Fruit fly (Drosophila melanogaster) whole organism, embryonic: Measurements from ENCODE around the gene stck.

Experiments used
- CG10147 ChIP-seq: fragments of 200-800 bp; sonication (Bioruptor generic); optimal IDR thresholded peaks from 2 replicates; lab custom pipeline; 2019; ENCODE audit warnings: missing biosample characterization, mild to moderate bottlenecking, missing genetic modification characterization, moderate library complexity
- CG10321 ChIP-seq: fragments of 200-800 bp; sonication (Bioruptor generic); IDR thresholded peaks from 2 replicates; pipeline ENCODE4 v1.3.6; 2022; ENCODE audit warnings: missing biosample characterization, missing genetic modification characterization
- CG10979 ChIP-seq: fragments of 200-800 bp; sonication (Bioruptor generic); optimal IDR thresholded peaks from 2 replicates; lab custom pipeline; 2018; ENCODE audit warnings: missing biosample characterization, mild to moderate bottlenecking, missing genetic modification characterization, moderate library complexity
- CG11696 ChIP-seq: fragments of 200-800 bp; sonication (Bioruptor generic); IDR thresholded peaks from 2 replicates; pipeline ENCODE4 v1.3.6; 2022; ENCODE audit warnings: missing biosample characterization, missing genetic modification characterization
- CG12236 ChIP-seq: fragments of 200-800 bp; sonication (Bioruptor generic); optimal IDR thresholded peaks from 2 replicates; lab custom pipeline; 2016; ENCODE audit warnings: missing biosample characterization, missing genetic modification characterization
- CG13775 ChIP-seq: fragments of 200-800 bp; sonication (Bioruptor generic); optimal IDR thresholded peaks from 3 replicates; lab custom pipeline; 2017; ENCODE audit warnings: missing biosample characterization, mild to moderate bottlenecking, missing genetic modification characterization
- CG1529 ChIP-seq: fragments of 200-800 bp; sonication (Bioruptor generic); optimal IDR thresholded peaks from 3 replicates; lab custom pipeline; 2018; ENCODE audit warnings: missing biosample characterization, missing genetic modification characterization
- CG1603 ChIP-seq: fragments of 200-800 bp; sonication (Bioruptor generic); optimal IDR thresholded peaks from 2 replicates; lab custom pipeline; 2019; ENCODE audit warnings: missing biosample characterization, mild to moderate bottlenecking, missing genetic modification characterization, moderate library complexity
- CG17612 ChIP-seq: fragments of 200-800 bp; sonication (Bioruptor generic); IDR thresholded peaks from 2 replicates; pipeline ENCODE4 v1.3.6; 2022; ENCODE audit warnings: missing biosample characterization, missing genetic modification characterization
- CG2712 ChIP-seq: fragments of 200-800 bp; optimal IDR thresholded peaks from 3 replicates; lab custom pipeline; 2019; ENCODE audit warnings: missing biosample characterization, mild to moderate bottlenecking, missing genetic modification characterization, moderate library complexity
- CG31224 ChIP-seq: fragments of 200-800 bp; sonication (Bioruptor generic); IDR thresholded peaks from 2 replicates; pipeline ENCODE4 v1.3.6; 2022; ENCODE audit warnings: missing biosample characterization, missing genetic modification characterization
- CG31365 ChIP-seq: fragments of 200-800 bp; sonication (Bioruptor generic); optimal IDR thresholded peaks from 2 replicates; lab custom pipeline; 2018; ENCODE audit warnings: missing biosample characterization, mild to moderate bottlenecking, missing genetic modification characterization
- CG3281 ChIP-seq: fragments of 200-800 bp; sonication (Bioruptor generic); optimal IDR thresholded peaks from 3 replicates; lab custom pipeline; 2017; ENCODE audit warnings: missing biosample characterization, mild to moderate bottlenecking, missing genetic modification characterization
- CG33213 ChIP-seq: fragments of 200-800 bp; sonication (Bioruptor generic); optimal IDR thresholded peaks from 3 replicates; lab custom pipeline; 2016; ENCODE audit warnings: missing biosample characterization, missing genetic modification characterization
- CG33557 ChIP-seq: fragments of 200-800 bp; sonication (Bioruptor generic); optimal IDR thresholded peaks from 2 replicates; lab custom pipeline; 2019; ENCODE audit warnings: missing biosample characterization, mild to moderate bottlenecking, missing genetic modification characterization, moderate library complexity
- CG42726 ChIP-seq: fragments of 200-800 bp; sonication (Bioruptor generic); IDR thresholded peaks from 2 replicates; pipeline ENCODE4 v1.3.6; 2022; ENCODE audit warnings: missing biosample characterization, missing genetic modification characterization; ENCODE audit not compliant: partially characterized antibody
- CG6791 ChIP-seq: fragments of 200-800 bp; sonication (Bioruptor generic); IDR thresholded peaks from 3 replicates; pipeline ENCODE4 v1.3.6; 2022; ENCODE audit warnings: missing biosample characterization, missing genetic modification characterization; ENCODE audit not compliant: partially characterized antibody
- CG8089 ChIP-seq: fragments of 200-800 bp; sonication (Bioruptor generic); optimal IDR thresholded peaks from 3 replicates; lab custom pipeline; 2016; ENCODE audit warnings: missing biosample characterization, missing genetic modification characterization
- CG8478 ChIP-seq: fragments of >200 bp; optimal IDR thresholded peaks from 2 replicates; lab custom pipeline; 2018
- Doc3 ChIP-seq: fragments of 200-800 bp; sonication (Bioruptor generic); IDR thresholded peaks from 3 replicates; pipeline ENCODE4 v1.3.6; 2022; ENCODE audit warnings: missing biosample characterization, missing genetic modification characterization; ENCODE audit not compliant: partially characterized antibody
- E2f2 ChIP-seq: fragments of 200-800 bp; sonication (Bioruptor generic); IDR thresholded peaks from 2 replicates; pipeline ENCODE4 v1.3.6; 2022; ENCODE audit warnings: missing biosample characterization, missing genetic modification characterization
- HHEX ChIP-seq: fragments of 200-800 bp; sonication (Bioruptor generic); optimal IDR thresholded peaks from 3 replicates; lab custom pipeline; 2017; ENCODE audit warnings: missing biosample characterization, mild to moderate bottlenecking, missing genetic modification characterization, missing genetic modification reagents
- HLH4C ChIP-seq: fragments of 200-800 bp; sonication (Bioruptor generic); IDR thresholded peaks from 3 replicates; pipeline ENCODE4 v1.3.6; 2022; ENCODE audit warnings: missing biosample characterization, missing genetic modification characterization; ENCODE audit not compliant: partially characterized antibody
- Mad ChIP-seq: fragments of 200-800 bp; sonication (Bioruptor generic); optimal IDR thresholded peaks from 2 replicates; lab custom pipeline; 2016; ENCODE audit warnings: missing biosample characterization, missing genetic modification characterization
- Pdp1 ChIP-seq, 2 experiments: fragments of 200-800 bp; sonication (Bioruptor generic); optimal IDR thresholded peaks; 3 replicates each; lab custom pipeline; 2016; ENCODE audit warnings: missing biosample characterization in 2 of 2, missing genetic modification characterization in 2 of 2, mild to moderate bottlenecking in 1 of 2, moderate library complexity in 1 of 2
- Rfx ChIP-seq: fragments of 200-800 bp; sonication (Bioruptor generic); IDR thresholded peaks from 2 replicates; pipeline ENCODE4 v1.3.6; 2022; ENCODE audit warnings: missing biosample characterization, missing genetic modification characterization
- ac ChIP-seq: fragments of 200-800 bp; sonication (Bioruptor generic); optimal IDR thresholded peaks from 3 replicates; lab custom pipeline; 2017; ENCODE audit warnings: missing biosample characterization, mild to moderate bottlenecking, missing genetic modification characterization
- btn ChIP-seq: fragments of 200-800 bp; sonication (Bioruptor generic); optimal IDR thresholded peaks from 2 replicates; lab custom pipeline; 2016; ENCODE audit warnings: missing biosample characterization, missing genetic modification characterization
- cg ChIP-seq: fragments of 200-800 bp; sonication (Bioruptor generic); optimal IDR thresholded peaks from 3 replicates; lab custom pipeline; 2019; ENCODE audit warnings: missing biosample characterization, mild to moderate bottlenecking, missing genetic modification characterization, moderate library complexity
- chm ChIP-seq: fragments of 200-800 bp; sonication (Bioruptor generic); IDR thresholded peaks from 2 replicates; pipeline ENCODE4 v1.3.6; 2022; ENCODE audit warnings: missing biosample characterization, missing genetic modification characterization
- dimm ChIP-seq: fragments of 200-800 bp; sonication (Bioruptor generic); IDR thresholded peaks from 2 replicates; pipeline ENCODE4 v1.3.6; 2022; ENCODE audit warnings: missing biosample characterization, missing genetic modification characterization
- dmrt11E ChIP-seq: fragments of 200-800 bp; sonication (Bioruptor generic); optimal IDR thresholded peaks from 3 replicates; lab custom pipeline; 2018; ENCODE audit warnings: missing biosample characterization, mild to moderate bottlenecking, missing genetic modification characterization, moderate library complexity
- gcm ChIP-seq: fragments of 200-800 bp; sonication (Bioruptor generic); optimal IDR thresholded peaks from 2 replicates; lab custom pipeline; 2019; ENCODE audit warnings: missing biosample characterization, mild to moderate bottlenecking, missing genetic modification characterization, moderate library complexity
- gcm2 ChIP-seq: fragments of 200-800 bp; sonication (Bioruptor generic); optimal IDR thresholded peaks from 2 replicates; lab custom pipeline; 2016; ENCODE audit warnings: missing biosample characterization, missing genetic modification characterization
- gro ChIP-seq: fragments of 200-800 bp; sonication (Bioruptor generic); optimal IDR thresholded peaks from 2 replicates; lab custom pipeline; 2016; ENCODE audit warnings: missing biosample characterization, missing genetic modification characterization
- her ChIP-seq: fragments of 200-800 bp; sonication (Bioruptor generic); optimal IDR thresholded peaks from 2 replicates; lab custom pipeline; 2016; ENCODE audit warnings: missing biosample characterization, missing genetic modification characterization
- jing ChIP-seq: fragments of 200-800 bp; sonication (Bioruptor generic); optimal IDR thresholded peaks from 2 replicates; lab custom pipeline; 2018; ENCODE audit warnings: missing biosample characterization, mild to moderate bottlenecking, missing genetic modification characterization
- phol ChIP-seq: fragments of 200-800 bp; sonication (Bioruptor generic); optimal IDR thresholded peaks from 3 replicates; lab custom pipeline; 2018; ENCODE audit warnings: missing biosample characterization, mild to moderate bottlenecking, missing genetic modification characterization, moderate library complexity
- row ChIP-seq: fragments of 200-800 bp; sonication (Bioruptor generic); IDR thresholded peaks from 3 replicates; pipeline ENCODE4 v1.3.6; 2022; ENCODE audit warnings: missing biosample characterization, missing genetic modification characterization
- shn ChIP-seq: fragments of 200-800 bp; sonication (Bioruptor generic); optimal IDR thresholded peaks from 3 replicates; lab custom pipeline; 2016; ENCODE audit warnings: missing biosample characterization, missing genetic modification characterization
- unc-4 ChIP-seq: fragments of 200-800 bp; sonication (Bioruptor generic); IDR thresholded peaks from 2 replicates; pipeline ENCODE4 v1.3.6; 2022; ENCODE audit warnings: missing biosample characterization, missing genetic modification characterization; ENCODE audit not compliant: partially characterized antibody
- unpg ChIP-seq: fragments of 200-800 bp; sonication (Bioruptor generic); optimal IDR thresholded peaks from 3 replicates; lab custom pipeline; 2018; ENCODE audit warnings: missing biosample characterization, mild to moderate bottlenecking, missing genetic modification characterization, moderate library complexity
- vfl ChIP-seq: fragments of 200-800 bp; sonication (Bioruptor generic); optimal IDR thresholded peaks from 2 replicates; lab custom pipeline; 2016; ENCODE audit warnings: missing biosample characterization, missing genetic modification characterization

Gene stck

dm6 chr3R:8355579-8355978 is 1.2 kb upstream of the stck start (continued):
- TF ChIP-seq unc-4 (GFP tag; lab: Robert Waterston, UW) (no peak), chm (GFP tag; lab: Robert Waterston, UW) (peak; percentile 93), HLH4C (GFP tag; lab: Robert Waterston, UW) (no peak), CG10321 (GFP tag; lab: Robert Waterston, UW) (peak; percentile 72), CG1603 (tag; lab: Kevin White, UChicago) (peak; percentile 96), CG10147 (GFP tag; lab: Kevin White, UChicago) (peak; percentile 97), CG33213 (GFP tag; lab: Kevin White, UChicago) (peak; percentile 96), dimm (GFP tag; lab: Robert Waterston, UW) (peak; percentile 81), HHEX (peak; percentile 94), CG12236 (GFP tag; lab: Kevin White, UChicago) (peak; percentile 80), cg (GFP tag; lab: Kevin White, UChicago) (no peak), CG33557 (peak; percentile 36), CG11696 (peak; percentile 84), CG3281 (GFP tag; lab: Kevin White, UChicago) (peak; percentile 96), vfl (GFP tag; lab: Kevin White, UChicago) (peak; percentile 91), btn (GFP tag; lab: Kevin White, UChicago) (peak; percentile 74), CG31224 (GFP tag; lab: Robert Waterston, UW) (peak; percentile 93), CG6791 (no peak), phol (tag; lab: Kevin White, UChicago) (peak; percentile 91), Rfx (GFP tag; lab: Robert Waterston, UW) (peak; percentile 99), CG17612 (peak; percentile 87), Mad (GFP tag; lab: Kevin White, UChicago) (peak; percentile 86), CG8089 (GFP tag; lab: Kevin White, UChicago) (peak; percentile 89), unpg (GFP tag; lab: Kevin White, UChicago) (peak; percentile 97), CG1529 (GFP tag; lab: Kevin White, UChicago) (peak; percentile 77), gro (GFP tag; lab: Kevin White, UChicago) (peak; percentile 97), ac (GFP tag; lab: Kevin White, UChicago) (peak; percentile 70), her (GFP tag; lab: Kevin White, UChicago) (peak; percentile 95), jing (GFP tag; lab: Kevin White, UChicago) (peak; percentile 88), CG13775 (GFP tag; lab: Kevin White, UChicago) (peak; percentile 94), CG2712 (tag; lab: Kevin White, UChicago) (peak; percentile 92), gcm2 (GFP tag; lab: Kevin White, UChicago) (peak; percentile 92), dmrt11E (peak; percentile 57), shn (peak; percentile 96), CG10979 (tag; lab: Kevin White, UChicago) (peak; percentile 87), E2f2 (GFP tag; lab: Robert Waterston, UW) (peak; percentile 76), CG31365 (tag; lab: Kevin White, UChicago) (peak; percentile 82), gcm (GFP tag; lab: Kevin White, UChicago) (peak; percentile 83), row (GFP tag; lab: Robert Waterston, UW) (peak; percentile 97), CG8478 (lab: Kevin White, UChicago) (no peak), CG42726 (GFP tag; lab: Robert Waterston, UW) (no peak), Pdp1 (GFP tag; optimal IDR thresholded peaks at IDR 0.05; lab: Kevin White, UChicago) (peak; percentile 96), Doc3 (GFP tag; lab: Robert Waterston, UW) (no peak)
